Fruit fly (Drosophila melanogaster) whole organism, embryonic: ENCODE measurements around the gene CG13075.

Experiments used
- Asciz ChIP-seq: fragments of 200-800 bp; sonication (Bioruptor generic); optimal IDR thresholded peaks from 2 replicates; lab custom pipeline; 2017; ENCODE audit warnings: missing biosample characterization, mild to moderate bottlenecking, missing genetic modification characterization, missing genetic modification reagents
- Atf6 ChIP-seq: fragments of 200-800 bp; sonication (Bioruptor generic); IDR thresholded peaks from 2 replicates; pipeline ENCODE4 v1.3.6; 2022; ENCODE audit warnings: missing biosample characterization, missing genetic modification characterization
- CG10274 ChIP-seq: fragments of 200-800 bp; sonication (Bioruptor generic); optimal IDR thresholded peaks from 3 replicates; lab custom pipeline; 2017; ENCODE audit warnings: missing biosample characterization, mild to moderate bottlenecking, missing genetic modification characterization
- CG11398 ChIP-seq: fragments of 200-800 bp; sonication (Bioruptor generic); optimal IDR thresholded peaks from 2 replicates; lab custom pipeline; 2016; ENCODE audit warnings: missing biosample characterization, missing genetic modification characterization
- CG11456 ChIP-seq: fragments of 200-800 bp; sonication (Bioruptor generic); IDR thresholded peaks from 3 replicates; pipeline ENCODE4 v1.3.6; 2022; ENCODE audit warnings: missing biosample characterization, missing genetic modification characterization
- CG12299 ChIP-seq: fragments of 200-800 bp; sonication (Bioruptor generic); optimal IDR thresholded peaks from 2 replicates; lab custom pipeline; 2018; ENCODE audit warnings: missing biosample characterization, mild to moderate bottlenecking, missing genetic modification characterization
- CG14965 ChIP-seq: fragments of 200-800 bp; sonication (Bioruptor generic); optimal IDR thresholded peaks from 2 replicates; lab custom pipeline; 2016; ENCODE audit warnings: missing biosample characterization, missing genetic modification characterization, borderline replicate concordance
- CG17829 ChIP-seq: fragments of 200-800 bp; optimal IDR thresholded peaks from 2 replicates; lab custom pipeline; 2019; ENCODE audit warnings: missing biosample characterization, mild to moderate bottlenecking, missing genetic modification characterization, moderate library complexity
- CG18476 ChIP-seq: fragments of 200-800 bp; sonication (Bioruptor generic); optimal IDR thresholded peaks from 2 replicates; lab custom pipeline; 2016; ENCODE audit warnings: missing biosample characterization, mild to moderate bottlenecking, missing genetic modification characterization
- CG2889 ChIP-seq: fragments of 200-800 bp; sonication (Bioruptor generic); IDR thresholded peaks from 3 replicates; pipeline ENCODE4 v1.3.6; 2022; ENCODE audit warnings: missing biosample characterization, missing genetic modification characterization
- CG30020 ChIP-seq: fragments of 200-800 bp; optimal IDR thresholded peaks from 2 replicates; lab custom pipeline; 2019; ENCODE audit warnings: missing biosample characterization, mild to moderate bottlenecking, missing genetic modification characterization, moderate library complexity
- CG32532 ChIP-seq: fragments of 200-800 bp; sonication (Bioruptor generic); IDR thresholded peaks from 2 replicates; pipeline ENCODE4 v1.3.6; 2022; ENCODE audit warnings: missing biosample characterization, missing genetic modification characterization
- CG3281 ChIP-seq: fragments of 200-800 bp; sonication (Bioruptor generic); optimal IDR thresholded peaks from 3 replicates; lab custom pipeline; 2017; ENCODE audit warnings: missing biosample characterization, mild to moderate bottlenecking, missing genetic modification characterization
- CG3407 ChIP-seq: fragments of 200-800 bp; sonication (Bioruptor generic); optimal IDR thresholded peaks from 2 replicates; lab custom pipeline; 2018; ENCODE audit warnings: missing biosample characterization, mild to moderate bottlenecking, missing genetic modification characterization
- CG34376 ChIP-seq: fragments of 200-800 bp; sonication (Bioruptor generic); optimal IDR thresholded peaks from 2 replicates; lab custom pipeline; 2018; ENCODE audit warnings: missing biosample characterization, mild to moderate bottlenecking, missing genetic modification characterization
- CG3995 ChIP-seq: fragments of 200-800 bp; sonication (Bioruptor generic); optimal IDR thresholded peaks from 3 replicates; lab custom pipeline; 2016; ENCODE audit warnings: missing biosample characterization, missing genetic modification characterization
- CG42726 ChIP-seq: fragments of 200-800 bp; sonication (Bioruptor generic); IDR thresholded peaks from 2 replicates; pipeline ENCODE4 v1.3.6; 2022; ENCODE audit warnings: missing biosample characterization, missing genetic modification characterization; ENCODE audit not compliant: partially characterized antibody
- CG6175 ChIP-seq: fragments of 200-800 bp; sonication (Bioruptor generic); IDR thresholded peaks from 3 replicates; pipeline ENCODE4 v1.3.6; 2022; ENCODE audit warnings: missing biosample characterization, missing genetic modification characterization
- CG9797 ChIP-seq: fragments of 200-800 bp; sonication (Bioruptor generic); optimal IDR thresholded peaks from 3 replicates; lab custom pipeline; 2018; ENCODE audit warnings: missing biosample characterization, mild to moderate bottlenecking, missing genetic modification characterization
- CG9876 ChIP-seq: fragments of 200-800 bp; sonication (Bioruptor generic); optimal IDR thresholded peaks from 2 replicates; lab custom pipeline; 2016; ENCODE audit warnings: missing biosample characterization, missing genetic modification characterization
- Camta ChIP-seq: fragments of 200-800 bp; sonication (Bioruptor generic); optimal IDR thresholded peaks from 2 replicates; lab custom pipeline; 2016; ENCODE audit warnings: missing biosample characterization, missing genetic modification characterization
- D ChIP-seq, 2 experiments: fragments of 200-800 bp in 1 of 2; fragments of >200 bp in 1 of 2; sonication (Bioruptor generic) in 1 of 2; optimal IDR thresholded peaks; 2 replicates in 1 of 2; 3 replicates in 1 of 2; lab custom pipeline; 2017; ENCODE audit warnings: mild to moderate bottlenecking in 1 of 2, missing biosample characterization in 1 of 2, missing genetic modification characterization in 1 of 2, missing genetic modification reagents in 1 of 2
- Dfd ChIP-seq, 2 experiments: fragments of >200 bp; optimal IDR thresholded peaks; 2 replicates each; lab custom pipeline; 2017; ENCODE audit warnings: missing biosample characterization in 2 of 2, missing genetic modification characterization in 2 of 2
- Dp ChIP-seq: fragments of 200-800 bp; sonication (Bioruptor generic); optimal IDR thresholded peaks from 2 replicates; lab custom pipeline; 2018; ENCODE audit warnings: missing biosample characterization, mild to moderate bottlenecking, missing genetic modification characterization, moderate library complexity
- Dref ChIP-seq: fragments of 200-800 bp; sonication (Bioruptor generic); IDR thresholded peaks from 2 replicates; pipeline ENCODE4 v1.3.6; 2022; ENCODE audit warnings: missing biosample characterization, missing genetic modification characterization
- Gug ChIP-seq: fragments of 200-800 bp; sonication (Bioruptor generic); IDR thresholded peaks from 4 replicates; pipeline ENCODE4 v1.3.6; 2022; ENCODE audit warnings: missing biosample characterization, missing genetic modification characterization
- Hand ChIP-seq: fragments of 200-800 bp; sonication (Bioruptor generic); optimal IDR thresholded peaks from 2 replicates; lab custom pipeline; 2017; ENCODE audit warnings: mild to moderate bottlenecking, missing biosample characterization, missing genetic modification reagents, missing genetic modification characterization
- MESR4 ChIP-seq: fragments of 200-800 bp; sonication (Bioruptor generic); optimal IDR thresholded peaks from 2 replicates; lab custom pipeline; 2018; ENCODE audit warnings: missing biosample characterization, mild to moderate bottlenecking, missing genetic modification characterization, moderate library complexity
- Sin3A ChIP-seq: fragments of >200 bp; optimal IDR thresholded peaks from 2 replicates; lab custom pipeline; 2018
- Xbp1 ChIP-seq: fragments of 200-800 bp; sonication (Bioruptor generic); optimal IDR thresholded peaks from 3 replicates; lab custom pipeline; 2016; ENCODE audit warnings: missing biosample characterization, mild to moderate bottlenecking, missing genetic modification characterization
- btn ChIP-seq: fragments of 200-800 bp; sonication (Bioruptor generic); optimal IDR thresholded peaks from 2 replicates; lab custom pipeline; 2016; ENCODE audit warnings: missing biosample characterization, missing genetic modification characterization
- chm ChIP-seq: fragments of 200-800 bp; sonication (Bioruptor generic); IDR thresholded peaks from 2 replicates; pipeline ENCODE4 v1.3.6; 2022; ENCODE audit warnings: missing biosample characterization, missing genetic modification characterization
- croc ChIP-seq: fragments of 200-800 bp; sonication (Bioruptor generic); conservative IDR thresholded peaks from 3 replicates; pipeline ENCODE4 v1.3.6; 2022; ENCODE audit warnings: missing biosample characterization, missing genetic modification characterization
- da ChIP-seq: fragments of 200-800 bp; sonication (Bioruptor generic); optimal IDR thresholded peaks from 2 replicates; lab custom pipeline; 2016; ENCODE audit warnings: missing biosample characterization, missing genetic modification characterization
- dmrt99B ChIP-seq: fragments of 200-800 bp; sonication (Bioruptor generic); optimal IDR thresholded peaks from 2 replicates; lab custom pipeline; 2018; ENCODE audit warnings: missing biosample characterization, mild to moderate bottlenecking, missing genetic modification characterization, moderate library complexity
- ems ChIP-seq: fragments of 200-800 bp; sonication (Bioruptor generic); optimal IDR thresholded peaks from 3 replicates; lab custom pipeline; 2016; ENCODE audit warnings: missing biosample characterization, missing genetic modification characterization
- esg ChIP-seq: fragments of 200-800 bp; sonication (Bioruptor generic); conservative IDR thresholded peaks from 2 replicates; pipeline ENCODE4 v1.3.6; 2022; ENCODE audit warnings: missing biosample characterization, missing genetic modification characterization
- fru ChIP-seq: fragments of >200 bp; optimal IDR thresholded peaks from 2 replicates; lab custom pipeline; 2017
- grau ChIP-seq: fragments of 200-800 bp; optimal IDR thresholded peaks from 3 replicates; lab custom pipeline; 2019; ENCODE audit warnings: missing biosample characterization, mild to moderate bottlenecking, missing genetic modification characterization, moderate library complexity
- hbn ChIP-seq: fragments of 200-800 bp; sonication (Bioruptor generic); IDR thresholded peaks from 2 replicates; pipeline ENCODE4 v1.3.6; 2022; ENCODE audit warnings: missing biosample characterization, missing genetic modification characterization; ENCODE audit not compliant: partially characterized antibody
- nerfin-2 ChIP-seq: fragments of 200-800 bp; sonication (Bioruptor generic); IDR thresholded peaks from 2 replicates; pipeline ENCODE4 v1.3.6; 2022; ENCODE audit warnings: missing biosample characterization, missing genetic modification characterization; ENCODE audit not compliant: partially characterized antibody
- oc ChIP-seq: fragments of 200-800 bp; sonication (Bioruptor generic); optimal IDR thresholded peaks from 2 replicates; lab custom pipeline; 2018; ENCODE audit warnings: missing biosample characterization, mild to moderate bottlenecking, missing genetic modification characterization, moderate library complexity
- pb ChIP-seq: fragments of 200-800 bp; sonication (Bioruptor generic); optimal IDR thresholded peaks from 3 replicates; lab custom pipeline; 2016; ENCODE audit warnings: missing biosample characterization, missing genetic modification characterization
- sc ChIP-seq, 3 experiments: fragments of >200 bp in 2 of 3; fragments of 200-800 bp in 1 of 3; sonication (Bioruptor generic) in 1 of 3; optimal IDR thresholded peaks; 2 replicates in 2 of 3; 3 replicates in 1 of 3; lab custom pipeline; 2017; ENCODE audit warnings: mild to moderate bottlenecking in 1 of 3, missing biosample characterization in 1 of 3, missing genetic modification characterization in 1 of 3, missing genetic modification reagents in 1 of 3
- sima ChIP-seq: fragments of 200-800 bp; sonication (Bioruptor generic); optimal IDR thresholded peaks from 2 replicates; lab custom pipeline; 2016; ENCODE audit warnings: missing biosample characterization, missing genetic modification characterization
- stc ChIP-seq: fragments of 200-800 bp; sonication (Bioruptor generic); IDR thresholded peaks from 2 replicates; pipeline ENCODE4 v1.3.6; 2022; ENCODE audit warnings: missing biosample characterization, missing genetic modification characterization
- tx ChIP-seq: fragments of 200-800 bp; sonication (Bioruptor generic); optimal IDR thresholded peaks from 2 replicates; lab custom pipeline; 2016; ENCODE audit warnings: missing biosample characterization, missing genetic modification characterization
- wor ChIP-seq: fragments of 200-800 bp; sonication (Bioruptor generic); IDR thresholded peaks from 2 replicates; pipeline ENCODE4 v1.3.6; 2022; ENCODE audit warnings: missing biosample characterization, missing genetic modification characterization
- zf30C ChIP-seq: fragments of 200-800 bp; sonication (Bioruptor generic); optimal IDR thresholded peaks from 3 replicates; lab custom pipeline; 2018; ENCODE audit warnings: missing biosample characterization, mild to moderate bottlenecking, missing genetic modification characterization

The CG13075 gene

DNA sequence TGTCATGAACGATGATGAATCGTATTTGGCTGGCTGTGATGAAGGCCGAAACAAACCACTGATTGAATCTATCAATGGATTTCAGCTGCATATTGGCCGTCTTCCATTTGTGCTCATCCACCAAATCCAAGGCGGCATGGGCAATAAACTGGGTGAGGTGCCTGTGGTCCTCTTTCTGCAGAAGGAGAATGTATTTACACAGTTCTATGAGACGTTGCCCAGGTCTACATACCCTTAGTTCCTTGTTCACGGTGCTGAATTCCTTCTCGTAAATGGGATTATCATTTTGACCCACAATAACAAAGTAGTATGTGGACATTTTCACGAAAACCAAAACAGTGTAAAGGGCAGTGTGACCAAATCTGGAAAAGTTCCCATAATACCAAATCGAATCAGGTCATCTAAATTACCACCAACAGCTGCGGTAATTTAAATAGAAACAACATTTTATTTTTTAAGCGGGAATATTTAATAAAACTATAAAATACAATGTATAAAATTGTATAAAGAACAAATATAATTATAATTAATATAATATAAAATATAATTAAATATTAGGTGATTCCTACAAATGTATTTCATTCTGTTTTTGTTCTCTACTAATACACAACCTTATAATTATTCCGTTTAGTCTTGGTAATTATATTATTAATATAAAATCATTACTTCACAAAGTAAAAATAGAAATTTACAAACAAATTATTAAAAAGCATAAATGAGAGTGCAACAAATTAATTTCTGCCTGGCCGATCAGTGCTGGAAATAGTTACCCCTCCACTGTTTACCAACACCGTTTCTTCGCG lies 47.7 kb downstream of the CG13075 start, which contains the start of the genes Trs20 and elg1 (continued):
- peak; percentile 75 for TF ChIP-seq CG17829 (tag; lab: Kevin White, UChicago)
- TF ChIP-seq ems (GFP tag; lab: Kevin White, UChicago), result no peak
- TF ChIP-seq hbn (GFP tag; lab: Robert Waterston, UW), result no peak
- TF ChIP-seq chm (GFP tag; lab: Robert Waterston, UW), result 0 out of 2 replicates have a peak, but pooled peaks have one; percentile 26
- TF ChIP-seq da (GFP tag; lab: Kevin White, UChicago), result no peak
- peak; percentile 6; the same call in 1 of the 4 replicates for TF ChIP-seq Gug (GFP tag; lab: Robert Waterston, UW)
- TF ChIP-seq Dref (GFP tag; lab: Robert Waterston, UW), result no peak
- TF ChIP-seq dmrt99B (tag; lab: Kevin White, UChicago), result no peak
- TF ChIP-seq CG30020, result peak; percentile 71
- peak; percentile 51 for TF ChIP-seq CG9797 (GFP tag; lab: Kevin White, UChicago)
- TF ChIP-seq CG11398, result no peak
- TF ChIP-seq grau, result peak; percentile 71
- peak; percentile 45; the same call in 2 of the 3 replicates for TF ChIP-seq CG11456 (GFP tag; lab: Robert Waterston, UW)
- TF ChIP-seq CG3407 (GFP tag; lab: Kevin White, UChicago), result no peak
- no peak for TF ChIP-seq CG6175 (GFP tag; lab: Robert Waterston, UW)
- no peak for TF ChIP-seq sima (GFP tag; lab: Kevin White, UChicago)
- peak; percentile 75 for TF ChIP-seq MESR4
- TF ChIP-seq croc (GFP tag; lab: Robert Waterston, UW), result no peak
- TF ChIP-seq CG2889 (GFP tag; lab: Robert Waterston, UW), result no peak
- no peak for TF ChIP-seq esg (GFP tag; lab: Robert Waterston, UW)
- TF ChIP-seq CG12299 (tag; lab: Kevin White, UChicago), result no peak
- TF ChIP-seq tx (GFP tag; lab: Kevin White, UChicago), result no peak
- TF ChIP-seq nerfin-2 (GFP tag; lab: Robert Waterston, UW), result no peak
- no peak for TF ChIP-seq Camta (GFP tag; lab: Kevin White, UChicago)
- no peak for TF ChIP-seq pb (GFP tag; lab: Kevin White, UChicago)
- TF ChIP-seq sc (optimal IDR thresholded peaks at IDR 0.05; lab: Kevin White, UChicago), result no peak
- TF ChIP-seq sc (GFP tag; optimal IDR thresholded peaks at IDR 0.05; lab: Kevin White, UChicago), result no peak
- TF ChIP-seq btn (GFP tag; lab: Kevin White, UChicago), result no peak
- no peak for TF ChIP-seq CG9876 (GFP tag; lab: Kevin White, UChicago)
- TF ChIP-seq CG42726 (GFP tag; lab: Robert Waterston, UW), result no peak
- TF ChIP-seq Hand, result peak; percentile 11
- TF ChIP-seq Sin3A (lab: Kevin White, UChicago), result no peak
- TF ChIP-seq CG34376 (GFP tag; lab: Kevin White, UChicago), result no peak
- TF ChIP-seq CG18476 (GFP tag; lab: Kevin White, UChicago), result no peak
- peak; percentile 79 for TF ChIP-seq Dp (GFP tag; lab: Kevin White, UChicago)
- no peak for TF ChIP-seq CG10274 (GFP tag; lab: Kevin White, UChicago)
- 0 out of 2 replicates have a peak, but pooled peaks have one; percentile 24 for TF ChIP-seq stc (GFP tag; lab: Robert Waterston, UW)
- no peak for TF ChIP-seq fru (lab: Kevin White, UChicago)
- no peak for TF ChIP-seq wor (GFP tag; lab: Robert Waterston, UW)
- no peak for TF ChIP-seq Dfd (GFP tag; optimal IDR thresholded peaks at IDR 0.05; lab: Kevin White, UChicago)
- no peak for TF ChIP-seq oc (tag; lab: Kevin White, UChicago)
- TF ChIP-seq zf30C (GFP tag; lab: Kevin White, UChicago), result no peak
- no peak for TF ChIP-seq CG14965 (GFP tag; lab: Kevin White, UChicago)
- peak; percentile 35 for TF ChIP-seq Xbp1 (GFP tag; lab: Kevin White, UChicago)
- peak; percentile 51 for TF ChIP-seq CG3281
- TF ChIP-seq Atf6 (GFP tag; lab: Robert Waterston, UW), result 0 out of 2 replicates have a peak, but pooled peaks have one; percentile 12
- no peak for TF ChIP-seq D (optimal IDR thresholded peaks at IDR 0.05; lab: Kevin White, UChicago)
- TF ChIP-seq D (GFP tag; optimal IDR thresholded peaks at IDR 0.05; lab: Kevin White, UChicago), result peak; percentile 17
- peak; percentile 26; the same call in 1 of the 2 replicates for TF ChIP-seq CG32532 (GFP tag; lab: Robert Waterston, UW)
- TF ChIP-seq CG3995, result no peak
- no peak for TF ChIP-seq Asciz
